Fruit fly (Drosophila melanogaster): Measurements from ENCODE around the gene eIF5B.

Gene eIF5B

DNA sequence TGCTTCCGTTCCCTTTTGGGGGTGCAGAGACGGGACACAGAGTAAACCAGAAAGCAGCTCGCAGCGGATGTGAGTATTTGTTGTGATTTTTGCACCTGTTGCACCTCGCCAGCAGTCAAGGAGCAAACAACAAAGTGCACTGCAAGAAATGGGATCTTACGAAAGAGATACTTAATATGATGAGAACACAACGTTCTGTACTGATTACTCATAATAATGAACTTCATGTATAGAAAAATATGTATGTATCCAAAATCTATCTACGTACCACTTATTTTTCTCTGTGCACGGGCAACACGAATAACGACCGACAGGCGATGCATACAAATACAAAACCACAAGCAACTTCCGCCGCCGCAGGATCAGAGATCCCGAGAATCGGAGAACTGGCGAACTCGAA lies 62.9 kb downstream of the eIF5B start (continued):
- TF ChIP-seq CG11294 (GFP tag; IDR thresholded peaks at IDR 0.05) (peak; percentile 61), vri (GFP tag; optimal IDR thresholded peaks at IDR 0.05) (peak; percentile 89), ss (GFP tag; optimal IDR thresholded peaks at IDR 0.05) (peak; percentile 89), Hr39 (GFP tag; optimal IDR thresholded peaks at IDR 0.05) (peak; percentile 92), net (GFP tag; optimal IDR thresholded peaks at IDR 0.05) (peak; percentile 84), Sox14 (GFP tag; optimal IDR thresholded peaks at IDR 0.05) (peak; percentile 92), Gug (GFP tag; IDR thresholded peaks at IDR 0.05) (peak; percentile 53), acj6 (GFP tag; optimal IDR thresholded peaks at IDR 0.05) (peak; percentile 89), dsx (GFP tag; optimal IDR thresholded peaks at IDR 0.05; ENCODE audit: poor library complexity, severe bottlenecking) (peak; percentile 91), Ets96B (tag; optimal IDR thresholded peaks at IDR 0.05) (peak; percentile 93), Smox (GFP tag; optimal IDR thresholded peaks at IDR 0.05) (peak; percentile 91), lz (GFP tag; optimal IDR thresholded peaks at IDR 0.05) (peak; percentile 87), CG4318 (GFP tag; optimal IDR thresholded peaks at IDR 0.05) (peak; percentile 60), CG3032 (tag; optimal IDR thresholded peaks at IDR 0.05) (peak; percentile 93), CG16779 (tag; optimal IDR thresholded peaks at IDR 0.05) (peak; percentile 67), eg (GFP tag; IDR thresholded peaks at IDR 0.05) (peak; percentile 78), fd85E (GFP tag; optimal IDR thresholded peaks at IDR 0.05) (peak; percentile 70), Hr4 (GFP tag; optimal IDR thresholded peaks at IDR 0.05) (peak; percentile 78), cyc (GFP tag; optimal IDR thresholded peaks at IDR 0.05) (peak; percentile 93), topi (GFP tag; optimal IDR thresholded peaks at IDR 0.05) (peak; percentile 93), CG1621 (tag; optimal IDR thresholded peaks at IDR 0.05) (peak; percentile 87), Ets21C (GFP tag; optimal IDR thresholded peaks at IDR 0.05) (peak; percentile 79), Eip93F (GFP tag; optimal IDR thresholded peaks at IDR 0.05) (peak; percentile 80), Hr38 (GFP tag; optimal IDR thresholded peaks at IDR 0.05) (no peak), achi (GFP tag; optimal IDR thresholded peaks at IDR 0.05) (peak; percentile 90), CG3919 (GFP tag; optimal IDR thresholded peaks at IDR 0.05) (peak; percentile 94), CG32006 (GFP tag; optimal IDR thresholded peaks at IDR 0.05) (peak; percentile 77), CG8119 (GFP tag; IDR thresholded peaks at IDR 0.05) (peak; percentile 82)

DNA sequence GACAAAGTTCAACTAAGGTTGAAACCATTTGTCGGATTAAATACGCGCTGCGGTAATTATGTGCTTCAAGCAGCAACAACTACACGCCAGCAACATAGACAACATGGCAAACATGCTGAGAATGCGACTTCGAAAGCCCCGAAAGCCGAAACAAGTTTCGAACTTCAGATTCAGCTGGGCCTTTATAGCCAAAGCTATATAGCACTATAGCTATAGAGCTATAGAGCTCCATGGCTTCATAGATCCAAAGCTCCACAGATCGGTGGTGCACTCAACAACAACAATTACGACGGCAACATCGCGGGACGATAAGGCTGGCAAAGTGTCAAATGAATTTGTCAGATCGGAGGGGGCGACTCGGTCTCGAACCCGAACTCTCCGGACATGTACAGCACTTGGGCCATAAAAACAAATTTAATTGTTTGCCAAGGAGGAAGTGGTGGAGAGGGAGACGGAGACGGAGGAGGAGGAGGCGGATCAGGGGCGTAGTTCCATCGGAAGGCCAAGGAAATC lies 63.4 kb downstream of the eIF5B start:
- TF ChIP-seq dsx (GFP tag; optimal IDR thresholded peaks at IDR 0.05; ENCODE audit: poor library complexity, severe bottlenecking) (no peak), CG3032 (tag; optimal IDR thresholded peaks at IDR 0.05) (no peak), salr (GFP tag; optimal IDR thresholded peaks at IDR 0.05) (no peak), CG6808 (GFP tag; optimal IDR thresholded peaks at IDR 0.05) (no peak), pdm3 (GFP tag; optimal IDR thresholded peaks at IDR 0.05) (no peak), CG6276 (GFP tag; optimal IDR thresholded peaks at IDR 0.05) (no peak), esn (GFP tag; optimal IDR thresholded peaks at IDR 0.05) (no peak), CG32006 (GFP tag; optimal IDR thresholded peaks at IDR 0.05) (no peak), CG31627 (GFP tag; optimal IDR thresholded peaks at IDR 0.05) (no peak), CG1621 (tag; optimal IDR thresholded peaks at IDR 0.05) (no peak), Ets96B (tag; optimal IDR thresholded peaks at IDR 0.05) (no peak)

DNA sequence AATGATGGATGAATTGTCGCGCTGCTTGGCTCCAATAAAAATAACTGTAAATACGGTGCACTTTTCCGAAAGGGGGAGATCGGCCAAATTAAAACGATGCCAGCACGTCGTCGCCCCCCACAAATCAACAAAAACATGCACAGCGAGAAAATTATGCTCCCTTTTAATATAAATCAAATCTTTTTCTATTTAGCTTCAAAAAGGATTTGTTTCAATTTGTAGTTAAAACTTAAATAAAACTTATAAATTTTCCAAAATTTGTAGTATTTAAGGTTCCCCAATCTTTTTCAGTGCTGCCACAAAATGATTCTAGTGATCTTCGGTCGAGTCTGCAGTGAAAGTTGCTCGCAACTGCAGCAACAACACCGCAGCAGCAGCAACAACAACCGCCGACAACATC lies 64.7 kb downstream of the eIF5B start:
- TF ChIP-seq CG16779 (tag; optimal IDR thresholded peaks at IDR 0.05) (peak; percentile 84), Hr39 (GFP tag; optimal IDR thresholded peaks at IDR 0.05) (peak; percentile 71), CG11294 (GFP tag; IDR thresholded peaks at IDR 0.05) (peak; percentile 54; the same call in 1 of the 2 replicates), CG8632 (GFP tag; optimal IDR thresholded peaks at IDR 0.05) (peak; percentile 84), fkh (GFP tag; optimal IDR thresholded peaks at IDR 0.05) (peak; percentile 22), ss (GFP tag; optimal IDR thresholded peaks at IDR 0.05) (peak; percentile 71 to 84), Ets96B (tag; optimal IDR thresholded peaks at IDR 0.05) (peak; percentile 88), acj6 (GFP tag; optimal IDR thresholded peaks at IDR 0.05) (peak; percentile 87), Eip75B (GFP tag; optimal IDR thresholded peaks at IDR 0.05) (peak; percentile 83), CG32006 (GFP tag; optimal IDR thresholded peaks at IDR 0.05) (peak; percentile 95), Lpt (GFP tag; optimal IDR thresholded peaks at IDR 0.05) (peak; percentile 81), CG3032 (tag; optimal IDR thresholded peaks at IDR 0.05) (peak; percentile 93), achi (GFP tag; optimal IDR thresholded peaks at IDR 0.05) (peak; percentile 89), CG10631 (GFP tag; optimal IDR thresholded peaks at IDR 0.05) (peak; percentile 88), Ets21C (GFP tag; optimal IDR thresholded peaks at IDR 0.05) (peak; percentile 58), Eip93F (GFP tag; optimal IDR thresholded peaks at IDR 0.05) (no peak), Blimp-1 (GFP tag; optimal IDR thresholded peaks at IDR 0.05) (peak; percentile 62), salr (GFP tag; optimal IDR thresholded peaks at IDR 0.05) (peak; percentile 66 to 87), dsx (GFP tag; optimal IDR thresholded peaks at IDR 0.05; ENCODE audit: poor library complexity, severe bottlenecking) (peak; percentile 87), Eip78C (GFP tag) (peak; percentile 97), Sox14 (GFP tag; optimal IDR thresholded peaks at IDR 0.05) (peak; percentile 87), Gug (GFP tag; IDR thresholded peaks at IDR 0.05) (peak; percentile 88), Smox (GFP tag; optimal IDR thresholded peaks at IDR 0.05) (peak; percentile 70), CG1621 (tag; optimal IDR thresholded peaks at IDR 0.05) (peak; percentile 73), CG9139 (GFP tag; optimal IDR thresholded peaks at IDR 0.05) (peak; percentile 67), pdm3 (GFP tag; optimal IDR thresholded peaks at IDR 0.05) (peak; percentile 87), OdsH (GFP tag; optimal IDR thresholded peaks at IDR 0.05) (peak; percentile 89), spab (GFP tag; optimal IDR thresholded peaks at IDR 0.05) (peak; percentile 84), svp (GFP tag) (peak; percentile 85)
